Worm (Caenorhabditis elegans): Measurements from ENCODE around the gene Y73B6A.1.

The Y73B6A.1 gene

ce11 chrIV:6613296-6613695 lies 54.5 kb downstream of the Y73B6A.1 start, which contains the start of gene drh-1:
TSS of gene drh-1 (minus strand) at chrIV:6613353.
- TF ChIP-seq nfya-1 (tag; optimal IDR thresholded peaks at IDR 0.05; ENCODE audit: insufficient read depth) (peak; percentile 44), elt-2 (tag; optimal IDR thresholded peaks at IDR 0.05) (peak; percentile 22), eor-1 (tag; optimal IDR thresholded peaks at IDR 0.05) (no peak), ama-1 (optimal IDR thresholded peaks at IDR 0.05) (peak; percentile 12), unc-62 (GFP tag; optimal IDR thresholded peaks at IDR 0.05) (no peak), jun-1 (tag; optimal IDR thresholded peaks at IDR 0.05) (no peak), daf-12 (tag; optimal IDR thresholded peaks at IDR 0.05) (no peak), hmg-11 (tag; optimal IDR thresholded peaks at IDR 0.05) (peak; percentile 23), nhr-76 (tag; optimal IDR thresholded peaks at IDR 0.05) (no peak), tbx-2 (tag; optimal IDR thresholded peaks at IDR 0.05) (no peak), fkh-2 (tag; optimal IDR thresholded peaks at IDR 0.05) (no peak), elt-1 (tag; optimal IDR thresholded peaks at IDR 0.05) (no peak), pha-4 (tag; optimal IDR thresholded peaks at IDR 0.05) (peak; percentile 63), egl-5 (tag; optimal IDR thresholded peaks at IDR 0.05) (no peak)
